Worm (Caenorhabditis elegans) whole organism, L2 larva: ENCODE measurements around the gene fbxa-148.

Experiments used
- F13H6.1 ChIP-seq: sonication (generic microtip); optimal IDR thresholded peaks from 2 replicates; lab custom pipeline; 2016; ENCODE audit warnings: missing genetic modification characterization, missing compliant biosample characterization
- ama-1 ChIP-seq: fragments of 150-350 bp; optimal IDR thresholded peaks from 2 replicates; lab custom pipeline; 2018; ENCODE audit warnings: inconsistent platforms
- egl-27 ChIP-seq: sonication (generic microtip); optimal IDR thresholded peaks from 3 replicates; lab custom pipeline; 2017; ENCODE audit warnings: missing biosample characterization, missing genetic modification reagents, missing genetic modification characterization
- elt-3 ChIP-seq: sonication (generic microtip); optimal IDR thresholded peaks from 2 replicates; lab custom pipeline; 2017; ENCODE audit warnings: missing biosample characterization, missing genetic modification characterization
- lsy-2 ChIP-seq, 2 experiments: fragments of 150-350 bp in 1 of 2; sonication (generic microtip) in 1 of 2; optimal IDR thresholded peaks; 2 replicates each; lab custom pipeline; 2014 to 2017; ENCODE audit warnings: missing biosample characterization in 2 of 2, missing genetic modification characterization in 2 of 2
- nhr-10 ChIP-seq: sonication (generic microtip); optimal IDR thresholded peaks from 2 replicates; lab custom pipeline; 2017; ENCODE audit warnings: missing biosample characterization, missing genetic modification characterization
- nhr-12 ChIP-seq: fragments of 150-350 bp; optimal IDR thresholded peaks from 2 replicates; lab custom pipeline; 2014; ENCODE audit warnings: missing biosample characterization, missing genetic modification characterization
- nhr-23 ChIP-seq: fragments of 150-350 bp; optimal IDR thresholded peaks from 2 replicates; lab custom pipeline; 2014; ENCODE audit warnings: missing biosample characterization, missing genetic modification reagents, missing genetic modification characterization
- nhr-237 ChIP-seq: fragments of 150-350 bp; optimal IDR thresholded peaks from 2 replicates; lab custom pipeline; 2014; ENCODE audit warnings: missing biosample characterization, missing genetic modification characterization
- sma-3 ChIP-seq: sonication (generic microtip); optimal IDR thresholded peaks from 2 replicates; lab custom pipeline; 2016; ENCODE audit warnings: missing genetic modification reagents, missing genetic modification characterization, missing compliant biosample characterization
- snpc-4 ChIP-seq: fragments of 150-350 bp; optimal IDR thresholded peaks from 2 replicates; lab custom pipeline; 2014; ENCODE audit warnings: missing biosample characterization, missing genetic modification characterization
- unc-39 ChIP-seq: fragments of 150-350 bp; optimal IDR thresholded peaks from 2 replicates; lab custom pipeline; 2014; ENCODE audit warnings: missing biosample characterization, missing genetic modification characterization
- unc-62 ChIP-seq: fragments of 150-350 bp; optimal IDR thresholded peaks from 2 replicates; lab custom pipeline; 2014; ENCODE audit warnings: missing biosample characterization, missing genetic modification reagents, missing genetic modification characterization
- ztf-11 ChIP-seq: sonication (generic microtip); optimal IDR thresholded peaks from 2 replicates; lab custom pipeline; 2017; ENCODE audit warnings: missing biosample characterization, missing genetic modification characterization

ce11 chrV:16951504-16951903, 12.7 kb downstream of the fbxa-148 start, which contains the start of gene clec-238:
- TF ChIP-seq ztf-11 (tag; lab: Kevin White, UChicago) (no peak), lsy-2 (tag; optimal IDR thresholded peaks at IDR 0.05; lab: Kevin White, UChicago) (no peak), snpc-4 (tag; lab: Kevin White, UChicago) (no peak), nhr-12 (no peak), unc-39 (tag; lab: Kevin White, UChicago) (no peak), elt-3 (tag; lab: Kevin White, UChicago) (no peak), sma-3 (GFP tag; lab: Kevin White, UChicago) (no peak), unc-62 (GFP tag; lab: Kevin White, UChicago) (no peak), F13H6.1 (tag; lab: Kevin White, UChicago) (no peak), nhr-237 (no peak), egl-27 (tag; lab: Kevin White, UChicago) (no peak), nhr-23 (tag; lab: Kevin White, UChicago) (no peak), nhr-10 (no peak), ama-1 (lab: Kevin White, UChicago) (no peak)
